Worm (Caenorhabditis elegans) whole organism, L1 larva: ENCODE results near the gene luc-7L3.
A peak's percentile ranks its signal among the peaks of the same experiment; 100 is the strongest.

Source experiments
- ets-5 ChIP-seq: fragments of 200-800 bp; sonication (Bioruptor generic); IDR thresholded peaks from 2 replicates; pipeline ENCODE4 v1.3.6; 2022; ENCODE audit warnings: missing genetic modification characterization, missing compliant biosample characterization
- fkh-4 ChIP-seq: sonication (generic microtip); optimal IDR thresholded peaks from 2 replicates; lab custom pipeline; 2016; ENCODE audit warnings: missing compliant biosample characterization, missing genetic modification characterization, borderline replicate concordance
- nhr-85 ChIP-seq: sonication (generic microtip); peaks from one replicate; lab custom pipeline; 2016; ENCODE audit warnings: missing genetic modification characterization, inconsistent platforms, missing compliant biosample characterization
- snu-23 ChIP-seq: sonication (generic microtip); optimal IDR thresholded peaks from 2 replicates; lab custom pipeline; 2016; ENCODE audit warnings: missing genetic modification characterization, missing compliant biosample characterization

Gene luc-7L3

DNA sequence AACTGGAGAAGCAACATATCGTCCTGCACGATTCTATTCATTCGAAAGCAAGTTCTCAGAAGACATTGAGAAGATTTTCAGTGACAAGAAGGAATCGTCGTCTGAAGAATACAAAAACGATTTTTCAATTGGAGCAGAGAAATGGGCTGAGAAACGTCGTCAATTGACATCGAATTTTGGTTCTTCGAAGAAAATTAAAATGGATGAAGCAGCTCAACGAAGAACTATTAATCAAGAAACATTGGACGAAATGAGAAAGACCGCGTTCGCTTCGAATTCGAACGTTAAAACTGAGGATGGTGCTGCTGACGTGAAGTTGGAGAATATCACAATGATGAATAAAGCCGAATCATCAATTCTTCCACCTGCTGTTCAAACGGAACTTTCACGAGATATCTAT lies 51.7 kb downstream of the luc-7L3 start, which contains the start of gene rpt-4:
TSS of gene rpt-4 (minus strand) at position 101 of the 400 bp plus-strand sequence.
- TF ChIP-seq nhr-85 (peak; percentile 59), snu-23 (GFP tag; lab: Kevin White, UChicago) (no peak), fkh-4 (tag; lab: Kevin White, UChicago) (no peak), ets-5 (GFP tag; lab: Robert Waterston, UW) (no peak)
- TF ChIP-seq, all 84 proteins: peak for 1
